Worm (Caenorhabditis elegans) whole organism, mixed stage, embryonic: Measurements from ENCODE around the gene C49F5.13.

Experiments used
- elt-1 ChIP-seq: sonication (generic microtip); optimal IDR thresholded peaks from 2 replicates; lab custom pipeline; 2017; ENCODE audit warnings: missing genetic modification characterization, mild to moderate bottlenecking, missing compliant biosample characterization, antibody characterized with exemption, moderate library complexity, borderline replicate concordance; ENCODE audit not compliant: insufficient read depth
- elt-3 ChIP-seq: fragments of 150-350 bp; optimal IDR thresholded peaks from 2 replicates; lab custom pipeline; 2014; ENCODE audit warnings: missing biosample characterization, missing genetic modification characterization
- lsy-2 ChIP-seq: fragments of 150-350 bp; optimal IDR thresholded peaks from 2 replicates; lab custom pipeline; 2014; ENCODE audit warnings: missing biosample characterization, missing genetic modification characterization
- mls-2 ChIP-seq: sonication (generic microtip); optimal IDR thresholded peaks from 2 replicates; lab custom pipeline; 2016; ENCODE audit warnings: mild to moderate bottlenecking, missing genetic modification characterization, moderate library complexity, missing compliant biosample characterization
- nhr-237 ChIP-seq: fragments of 150-350 bp; optimal IDR thresholded peaks from 2 replicates; lab custom pipeline; 2014; ENCODE audit warnings: missing biosample characterization, missing genetic modification characterization
- nhr-28 ChIP-seq: fragments of 150-350 bp; optimal IDR thresholded peaks from 2 replicates; lab custom pipeline; 2014; ENCODE audit warnings: missing biosample characterization, missing genetic modification characterization
- pha-4 ChIP-seq: fragments of 150-350 bp; optimal IDR thresholded peaks from 2 replicates; lab custom pipeline; 2018; ENCODE audit warnings: missing biosample characterization, missing genetic modification reagents, missing genetic modification characterization
- sem-2 ChIP-seq: fragments of 200-800 bp; sonication (Bioruptor generic); optimal IDR thresholded peaks from 2 replicates; lab custom pipeline; 2018; ENCODE audit warnings: mild to moderate bottlenecking, missing genetic modification characterization, missing compliant biosample characterization
- snpc-4 ChIP-seq: fragments of 150-350 bp; optimal IDR thresholded peaks from 2 replicates; lab custom pipeline; 2014; ENCODE audit warnings: missing biosample characterization, missing genetic modification characterization
- tbx-8 ChIP-seq: fragments of 200-800 bp; sonication (Bioruptor generic); optimal IDR thresholded peaks from 2 replicates; lab custom pipeline; 2018; ENCODE audit warnings: mild to moderate bottlenecking, missing genetic modification characterization, moderate library complexity, missing compliant biosample characterization
- unc-62 ChIP-seq: fragments of 150-350 bp; optimal IDR thresholded peaks from 2 replicates; lab custom pipeline; 2014; ENCODE audit warnings: missing biosample characterization, missing genetic modification reagents, missing genetic modification characterization
- zip-8 ChIP-seq: fragments of 150-350 bp; optimal IDR thresholded peaks from 2 replicates; lab custom pipeline; 2014; ENCODE audit warnings: missing biosample characterization, missing genetic modification characterization

- TF ChIP-seq nhr-28 (tag; lab: Kevin White, UChicago) (no peak), sem-2 (GFP tag; lab: Kevin White, UChicago) (no peak), elt-1 (tag; lab: Kevin White, UChicago) (no peak), tbx-8 (GFP tag; lab: Kevin White, UChicago) (no peak), lsy-2 (no peak), nhr-237 (no peak), pha-4 (tag; lab: Kevin White, UChicago) (no peak), zip-8 (tag; lab: Kevin White, UChicago) (no peak), elt-3 (tag; lab: Kevin White, UChicago) (no peak), snpc-4 (tag; lab: Kevin White, UChicago) (no peak), mls-2 (tag; lab: Kevin White, UChicago) (no peak), unc-62 (GFP tag; lab: Kevin White, UChicago) (no peak)
These were observed 4.0 kb upstream of the C49F5.13 start, which contains the start of gene T08D10.5 for ce11 chrX:11957246-11957645.
